Worm (Caenorhabditis elegans): ENCODE results near the gene B0303.7.

ce11 chrIII:8742584-8742983, 49.2 kb downstream of the B0303.7 start:
- TF ChIP-seq elt-1 (tag; optimal IDR thresholded peaks at IDR 0.05; ENCODE audit: borderline replicate concordance, insufficient read depth) (no peak), pha-4 (tag; optimal IDR thresholded peaks at IDR 0.05) (no peak), elt-3 (tag; optimal IDR thresholded peaks at IDR 0.05) (no peak)
